Worm (Caenorhabditis elegans) whole organism, L1 larva: ENCODE data around the gene prkl-1.

Experiments used
- C16A3.4 ChIP-seq: fragments of 150-350 bp; optimal IDR thresholded peaks from 2 replicates; lab custom pipeline; 2014; ENCODE audit warnings: missing biosample characterization, missing genetic modification characterization
- Y116A8C.19 ChIP-seq: sonication (generic microtip); optimal IDR thresholded peaks from 2 replicates; lab custom pipeline; 2016; ENCODE audit warnings: missing compliant biosample characterization, missing genetic modification characterization, borderline replicate concordance
- ceh-63 ChIP-seq: fragments of 200-800 bp; sonication (Bioruptor generic); optimal IDR thresholded peaks from 2 replicates; lab custom pipeline; 2018; ENCODE audit warnings: mild to moderate bottlenecking, missing genetic modification characterization, missing compliant biosample characterization
- ceh-82 ChIP-seq, 3 experiments: fragments of 150-350 bp in 1 of 3; sonication (generic microtip) in 2 of 3; optimal IDR thresholded peaks; 2 replicates each; lab custom pipeline; 2014 to 2017; ENCODE audit warnings: missing biosample characterization in 3 of 3, missing genetic modification characterization in 3 of 3
- ceh-90 ChIP-seq: sonication (generic microtip); optimal IDR thresholded peaks from 2 replicates; lab custom pipeline; 2016; ENCODE audit warnings: missing genetic modification characterization, missing compliant biosample characterization
- ces-1 ChIP-seq: fragments of 150-350 bp; optimal IDR thresholded peaks from 2 replicates; lab custom pipeline; 2014; ENCODE audit warnings: missing biosample characterization, missing genetic modification reagents, missing genetic modification characterization
- dsc-1 ChIP-seq: sonication (generic microtip); optimal IDR thresholded peaks from 2 replicates; lab custom pipeline; 2016; ENCODE audit warnings: mild to moderate bottlenecking, missing genetic modification characterization, missing compliant biosample characterization
- efl-3 ChIP-seq: fragments of 200-800 bp; sonication (Bioruptor generic); optimal IDR thresholded peaks from 2 replicates; lab custom pipeline; 2018; ENCODE audit warnings: mild to moderate bottlenecking, missing genetic modification characterization, missing compliant biosample characterization
- elt-3 ChIP-seq, 6 experiments: fragments of 150-350 bp in 1 of 6; sonication (generic microtip); optimal IDR thresholded peaks; 2 replicates each; lab custom pipeline; 2017 to 2018; ENCODE audit warnings: missing biosample characterization in 6 of 6, missing genetic modification characterization in 6 of 6, inconsistent platforms in 1 of 6
- fkh-8 ChIP-seq: sonication (generic microtip); optimal IDR thresholded peaks from 2 replicates; lab custom pipeline; 2016; ENCODE audit warnings: mild to moderate bottlenecking, missing genetic modification characterization, missing compliant biosample characterization
- fos-1 ChIP-seq: fragments of 150-350 bp; optimal IDR thresholded peaks from 2 replicates; lab custom pipeline; 2014; ENCODE audit warnings: missing biosample characterization, missing genetic modification characterization
- irx-1 ChIP-seq: sonication (generic microtip); optimal IDR thresholded peaks from 2 replicates; lab custom pipeline; 2016; ENCODE audit warnings: missing genetic modification characterization, missing compliant biosample characterization
- lin-13 ChIP-seq: fragments of 150-350 bp; optimal IDR thresholded peaks from 2 replicates; lab custom pipeline; 2014; ENCODE audit warnings: missing biosample characterization, missing genetic modification reagents, missing genetic modification characterization
- lin-14 ChIP-seq: fragments of 200-800 bp; sonication (Bioruptor generic); optimal IDR thresholded peaks from 2 replicates; lab custom pipeline; 2018; ENCODE audit warnings: mild to moderate bottlenecking, missing genetic modification characterization, moderate library complexity, missing compliant biosample characterization
- lin-15B ChIP-seq: fragments of 150-350 bp; sonication (generic microtip); optimal IDR thresholded peaks from 3 replicates; lab custom pipeline; 2014; ENCODE audit warnings: missing biosample characterization, missing genetic modification characterization
- lin-35 ChIP-seq, 2 experiments: fragments of 150-350 bp; optimal IDR thresholded peaks; 2 replicates each; lab custom pipeline; 2014; ENCODE audit warnings: missing biosample characterization in 2 of 2, missing genetic modification characterization in 2 of 2, missing genetic modification reagents in 2 of 2
- lin-39 ChIP-seq: fragments of 150-350 bp; optimal IDR thresholded peaks from 2 replicates; lab custom pipeline; 2014; ENCODE audit warnings: missing biosample characterization, missing genetic modification reagents, missing genetic modification characterization
- mab-9 ChIP-seq: fragments of 200-800 bp; sonication (Bioruptor generic); IDR thresholded peaks from 2 replicates; pipeline ENCODE4 v1.3.6; 2022; ENCODE audit warnings: missing genetic modification reagents, missing genetic modification characterization, missing compliant biosample characterization
- mdl-1 ChIP-seq, 2 experiments: fragments of 150-350 bp; optimal IDR thresholded peaks; 2 replicates each; lab custom pipeline; 2014 to 2017; ENCODE audit warnings: missing biosample characterization in 2 of 2, missing genetic modification characterization in 2 of 2, inconsistent platforms in 1 of 2
- nhr-12 ChIP-seq: sonication (generic microtip); optimal IDR thresholded peaks from 2 replicates; lab custom pipeline; 2017; ENCODE audit warnings: missing biosample characterization, missing genetic modification characterization
- nhr-20 ChIP-seq: sonication (generic microtip); optimal IDR thresholded peaks from 2 replicates; lab custom pipeline; 2016; ENCODE audit warnings: mild to moderate bottlenecking, missing genetic modification characterization, missing compliant biosample characterization
- nhr-237 ChIP-seq: fragments of 150-350 bp; optimal IDR thresholded peaks from 2 replicates; lab custom pipeline; 2014; ENCODE audit warnings: missing biosample characterization, missing genetic modification characterization
- nhr-47 ChIP-seq: sonication (generic microtip); optimal IDR thresholded peaks from 2 replicates; lab custom pipeline; 2016; ENCODE audit warnings: mild to moderate bottlenecking, missing genetic modification characterization, moderate library complexity, missing compliant biosample characterization
- nhr-76 ChIP-seq: sonication (generic microtip); optimal IDR thresholded peaks from 2 replicates; lab custom pipeline; 2017; ENCODE audit warnings: missing biosample characterization, missing genetic modification characterization
- nhr-77 ChIP-seq: fragments of 150-350 bp; optimal IDR thresholded peaks from 2 replicates; lab custom pipeline; 2014; ENCODE audit warnings: missing biosample characterization, missing genetic modification characterization
- nhr-84 ChIP-seq: sonication (generic microtip); optimal IDR thresholded peaks from 2 replicates; lab custom pipeline; 2017; ENCODE audit warnings: missing biosample characterization, missing genetic modification characterization
- nhr-90 ChIP-seq: sonication (generic microtip); optimal IDR thresholded peaks from 2 replicates; lab custom pipeline; 2016; ENCODE audit warnings: mild to moderate bottlenecking, missing genetic modification characterization, missing compliant biosample characterization; ENCODE audit not compliant: poor library complexity
- pag-3 ChIP-seq: sonication (generic microtip); optimal IDR thresholded peaks from 2 replicates; lab custom pipeline; 2017; ENCODE audit warnings: missing genetic modification characterization, mild to moderate bottlenecking, missing compliant biosample characterization, antibody characterized with exemption, borderline replicate concordance; ENCODE audit not compliant: insufficient read depth
- pax-3 ChIP-seq: fragments of 200-800 bp; sonication (Bioruptor generic); optimal IDR thresholded peaks from 2 replicates; lab custom pipeline; 2018; ENCODE audit warnings: mild to moderate bottlenecking, missing genetic modification characterization, moderate library complexity, missing compliant biosample characterization
- sptf-1 ChIP-seq: fragments of 150-350 bp; optimal IDR thresholded peaks from 2 replicates; lab custom pipeline; 2014; ENCODE audit warnings: missing biosample characterization, missing genetic modification characterization
- sup-37 ChIP-seq: fragments of 200-800 bp; sonication (Bioruptor generic); optimal IDR thresholded peaks from 2 replicates; lab custom pipeline; 2018; ENCODE audit warnings: mild to moderate bottlenecking, missing genetic modification characterization, missing compliant biosample characterization
- tbx-2 ChIP-seq: sonication (generic microtip); optimal IDR thresholded peaks from 2 replicates; lab custom pipeline; 2016; ENCODE audit warnings: missing genetic modification characterization, missing compliant biosample characterization
- unc-62 ChIP-seq: fragments of 150-350 bp; optimal IDR thresholded peaks from 2 replicates; lab custom pipeline; 2014; ENCODE audit warnings: missing biosample characterization, missing genetic modification reagents, missing genetic modification characterization
- unc-86 ChIP-seq: sonication (generic microtip); optimal IDR thresholded peaks from 2 replicates; lab custom pipeline; 2016; ENCODE audit warnings: missing genetic modification characterization, missing compliant biosample characterization
- unc-98 ChIP-seq: fragments of 200-800 bp; sonication (Bioruptor generic); IDR thresholded peaks from 2 replicates; pipeline ENCODE4 v1.3.6; 2022; ENCODE audit warnings: missing genetic modification characterization, missing compliant biosample characterization
- zag-1 ChIP-seq: fragments of 150-350 bp; optimal IDR thresholded peaks from 2 replicates; lab custom pipeline; 2014; ENCODE audit warnings: missing biosample characterization, missing genetic modification characterization
- ztf-4 ChIP-seq: fragments of 150-350 bp; optimal IDR thresholded peaks from 2 replicates; lab custom pipeline; 2014; ENCODE audit warnings: missing biosample characterization, missing genetic modification characterization

prkl-1 gene

DNA sequence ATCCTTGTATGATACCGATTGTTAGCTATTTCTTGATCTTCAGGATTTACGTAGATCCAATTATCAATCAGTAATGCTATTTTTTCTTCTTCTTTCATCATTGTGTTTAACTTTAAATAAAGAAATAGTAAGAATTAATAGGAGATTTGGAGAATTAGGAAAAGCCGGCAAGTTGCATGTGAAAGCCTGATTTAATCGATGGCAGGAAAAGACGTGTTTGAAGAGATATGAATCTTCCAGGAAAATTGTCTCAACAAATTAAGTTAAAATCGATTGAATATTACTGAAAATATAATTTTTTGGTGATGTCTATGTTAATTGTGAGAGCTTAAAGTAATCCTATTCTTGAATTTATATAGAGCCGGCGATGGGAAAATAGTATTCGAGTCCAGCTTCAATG, 15.5 kb downstream of the prkl-1 start, which contains the start of gene ZK381.62:
Gene ZK381.62, minus strand, starts transcription at position 101 of the 400 bp plus-strand sequence.
- TF ChIP-seq unc-98 (GFP tag; lab: Robert Waterston, UW): no peak
- no peak for TF ChIP-seq elt-3 (tag; optimal IDR thresholded peaks at IDR 0.05; lab: Kevin White, UChicago)
- no peak for TF ChIP-seq unc-86 (tag; lab: Kevin White, UChicago)
- no peak for TF ChIP-seq lin-39 (tag; lab: Kevin White, UChicago)
- TF ChIP-seq dsc-1 (tag; lab: Kevin White, UChicago): no peak
- no peak for TF ChIP-seq pag-3 (tag; lab: Kevin White, UChicago)
- no peak for TF ChIP-seq nhr-76 (tag; lab: Kevin White, UChicago)
- TF ChIP-seq mdl-1 (tag; optimal IDR thresholded peaks at IDR 0.05; lab: Kevin White, UChicago): no peak
- TF ChIP-seq lin-35 (GFP tag; optimal IDR thresholded peaks at IDR 0.05; lab: Kevin White, UChicago): no peak
- TF ChIP-seq lin-14 (GFP tag; lab: Kevin White, UChicago): no peak
- TF ChIP-seq lin-15B (tag; lab: Kevin White, UChicago): no peak
- TF ChIP-seq fkh-8: no peak
- TF ChIP-seq ztf-4 (tag; lab: Kevin White, UChicago): no peak
- TF ChIP-seq ces-1 (GFP tag; lab: Kevin White, UChicago): no peak
- no peak for TF ChIP-seq sup-37
- TF ChIP-seq nhr-77 (tag; lab: Kevin White, UChicago): no peak
- TF ChIP-seq nhr-47: no peak
- TF ChIP-seq lin-13: no peak
- TF ChIP-seq C16A3.4: no peak
- no peak for TF ChIP-seq sptf-1 (tag; lab: Kevin White, UChicago)

DNA sequence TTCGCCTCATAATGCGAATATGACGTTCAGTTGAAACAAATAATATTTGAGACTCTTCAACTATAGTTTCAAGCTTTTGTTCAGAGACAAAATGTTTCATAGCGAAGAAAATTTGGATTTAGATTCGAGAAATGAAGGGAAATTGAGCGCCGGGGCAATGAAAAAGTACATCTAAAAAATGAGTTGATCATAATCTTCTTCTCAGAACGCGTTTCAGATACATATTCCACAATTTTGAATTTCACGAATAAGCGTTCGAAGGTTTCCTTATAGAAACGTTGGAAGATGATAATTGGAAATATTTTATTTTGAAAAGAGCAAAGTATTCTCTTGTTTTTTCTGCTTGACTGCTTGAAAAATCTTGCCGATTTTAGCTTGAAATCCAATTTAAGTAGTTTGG, 16.5 kb downstream of the prkl-1 start, which contains the start of gene ZK381.8:
Gene ZK381.8, minus strand, starts transcription at position 101 of the 400 bp plus-strand sequence.
- TF ChIP-seq lin-35 (GFP tag; optimal IDR thresholded peaks at IDR 0.05; lab: Kevin White, UChicago) (no peak), efl-3 (no peak), C16A3.4 (no peak), sptf-1 (tag; lab: Kevin White, UChicago) (no peak), nhr-12 (no peak), fkh-8 (no peak), lin-39 (tag; lab: Kevin White, UChicago) (no peak), nhr-237 (tag; lab: Kevin White, UChicago) (no peak), ceh-63 (no peak), Y116A8C.19 (tag; lab: Kevin White, UChicago) (no peak)

DNA sequence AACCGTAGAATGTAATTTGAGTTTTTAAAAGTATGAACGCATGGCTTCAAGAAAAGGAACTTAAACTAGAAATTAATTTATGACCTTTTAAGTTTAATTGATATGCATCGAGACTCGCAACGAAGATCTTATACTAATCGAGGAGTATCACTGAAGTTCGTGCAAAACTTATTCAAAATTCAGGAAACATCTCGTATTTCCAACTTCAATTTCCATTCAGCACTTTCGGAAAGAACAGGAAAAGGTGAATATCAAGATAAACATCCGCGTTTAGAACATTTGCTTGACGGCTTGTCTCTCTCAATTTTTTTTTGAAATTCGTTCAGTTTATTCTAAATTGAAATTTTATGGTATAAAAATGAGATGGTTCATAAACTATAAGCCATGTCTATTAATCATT, 21.5 kb downstream of the prkl-1 start, which contains the start of gene ZK381.2:
Gene ZK381.2, plus strand, starts transcription at position 301 of the 400 bp plus-strand sequence.
- no peak for TF ChIP-seq ceh-90 (tag; lab: Kevin White, UChicago)
- no peak for TF ChIP-seq fos-1 (tag; lab: Kevin White, UChicago)
- TF ChIP-seq mab-9 (GFP tag; lab: Robert Waterston, UW): no peak
- no peak for TF ChIP-seq zag-1 (tag; lab: Kevin White, UChicago)
- no peak for TF ChIP-seq ztf-4 (tag; lab: Kevin White, UChicago)
- TF ChIP-seq irx-1 (tag; lab: Kevin White, UChicago): no peak
- no peak for TF ChIP-seq pag-3 (tag; lab: Kevin White, UChicago)
- no peak for TF ChIP-seq sup-37

DNA sequence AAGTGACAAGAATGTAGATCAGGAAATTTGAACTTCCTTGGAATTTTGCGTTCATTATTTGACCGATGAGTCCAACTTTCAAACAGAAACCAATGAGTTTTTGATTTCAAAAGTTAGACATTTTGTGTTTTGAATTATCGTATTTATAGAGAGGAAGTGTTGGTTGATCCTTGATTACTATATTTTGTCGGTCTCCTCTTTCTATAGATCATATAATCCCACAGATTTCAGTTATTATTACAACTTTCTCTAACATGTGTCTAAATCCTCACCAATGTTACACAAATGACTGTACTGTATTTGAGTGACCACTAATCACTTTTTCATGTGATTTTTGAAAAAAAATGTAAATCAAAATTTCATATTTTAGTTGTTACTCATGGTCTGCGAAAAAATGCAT, 22.2 kb downstream of the prkl-1 start, which contains the start of gene B0478.3:
Gene B0478.3, minus strand, starts transcription at position 101 of the 400 bp plus-strand sequence.
- TF ChIP-seq nhr-20 (no peak), nhr-84 (tag; lab: Kevin White, UChicago) (no peak), ceh-90 (tag; lab: Kevin White, UChicago) (no peak), unc-62 (no peak), ceh-82 (tag; optimal IDR thresholded peaks at IDR 0.05; lab: Kevin White, UChicago) (no peak), nhr-90 (tag; lab: Kevin White, UChicago) (no peak), pax-3 (tag; lab: Kevin White, UChicago) (no peak), dsc-1 (tag; lab: Kevin White, UChicago) (no peak), tbx-2 (no peak), fos-1 (tag; lab: Kevin White, UChicago) (no peak), ztf-4 (tag; lab: Kevin White, UChicago) (no peak), elt-3 (tag; optimal IDR thresholded peaks at IDR 0.05; lab: Kevin White, UChicago) (no peak)
